Worm (Caenorhabditis elegans) whole organism, early embryonic: Measurements from ENCODE around the gene Y43B11AR.1.

Experiments
- F13C5.2 ChIP-seq: sonication (generic microtip); optimal IDR thresholded peaks from 2 replicates; lab custom pipeline; 2017; ENCODE audit warnings: mild to moderate bottlenecking, missing genetic modification characterization, inconsistent platforms, missing compliant biosample characterization
- aly-1 ChIP-seq: sonication (generic microtip); optimal IDR thresholded peaks from 2 replicates; lab custom pipeline; 2016; ENCODE audit warnings: missing genetic modification characterization, missing compliant biosample characterization
- ama-1 ChIP-seq: fragments of 150-350 bp; optimal IDR thresholded peaks from 2 replicates; lab custom pipeline; 2014
- flt-1 ChIP-seq: fragments of 200-800 bp; sonication (Bioruptor generic); IDR thresholded peaks from 2 replicates; pipeline ENCODE4 v1.3.6; 2022; ENCODE audit warnings: missing genetic modification characterization, missing compliant biosample characterization
- hmbx-1 ChIP-seq: sonication (generic microtip); optimal IDR thresholded peaks from 2 replicates; lab custom pipeline; 2016; ENCODE audit warnings: mild to moderate bottlenecking, missing genetic modification characterization, missing compliant biosample characterization
- hnd-1 ChIP-seq: sonication (generic microtip); optimal IDR thresholded peaks from 2 replicates; lab custom pipeline; 2016; ENCODE audit warnings: missing genetic modification characterization, missing compliant biosample characterization
- pes-1 ChIP-seq: fragments of 200-800 bp; sonication (Bioruptor generic); IDR thresholded peaks from 2 replicates; pipeline ENCODE4 v1.3.6; 2022; ENCODE audit warnings: missing genetic modification reagents, missing genetic modification characterization, missing compliant biosample characterization
- scrt-1 ChIP-seq: fragments of 200-800 bp; sonication (Bioruptor generic); IDR thresholded peaks from 2 replicates; pipeline ENCODE4 v1.3.6; 2022; ENCODE audit warnings: missing genetic modification characterization, missing compliant biosample characterization
- sea-1 ChIP-seq: fragments of 200-800 bp; sonication (Bioruptor generic); conservative IDR thresholded peaks from 2 replicates; pipeline ENCODE4 v1.3.6; 2022; ENCODE audit warnings: missing genetic modification characterization, missing compliant biosample characterization
- tbx-11 ChIP-seq: fragments of 200-800 bp; sonication (Bioruptor generic); IDR thresholded peaks from 2 replicates; pipeline ENCODE4 v1.3.6; 2022; ENCODE audit warnings: missing genetic modification characterization, missing compliant biosample characterization
- tbx-37 ChIP-seq: fragments of 200-800 bp; sonication (Bioruptor generic); conservative IDR thresholded peaks from 2 replicates; pipeline ENCODE4 v1.3.6; 2022; ENCODE audit warnings: missing genetic modification reagents, missing genetic modification characterization, missing compliant biosample characterization
- tra-4 ChIP-seq: sonication (generic microtip); optimal IDR thresholded peaks from 2 replicates; lab custom pipeline; 2017; ENCODE audit warnings: missing genetic modification characterization, missing compliant biosample characterization

ce11 chrIV:7114599-7114998, 33.3 kb downstream of the Y43B11AR.1 start, which contains the start of gene nas-8:
- TF ChIP-seq ama-1 (lab: Kevin White, UChicago) (no peak), aly-1 (no peak), scrt-1 (GFP tag; lab: Robert Waterston, UW) (no peak), tra-4 (no peak), F13C5.2 (tag; lab: Kevin White, UChicago) (no peak), flt-1 (GFP tag; lab: Robert Waterston, UW) (no peak), hnd-1 (tag; lab: Kevin White, UChicago) (no peak), sea-1 (GFP tag; lab: Robert Waterston, UW) (no peak), tbx-37 (GFP tag; lab: Robert Waterston, UW) (no peak), pes-1 (GFP tag; lab: Robert Waterston, UW) (no peak), tbx-11 (GFP tag; lab: Robert Waterston, UW) (no peak), hmbx-1 (tag; lab: Kevin White, UChicago) (no peak)
